Worm (Caenorhabditis elegans) whole organism, midembryonic: Measurements from ENCODE around the gene K06A9.2.

ENCODE experiments used
- med-1 ChIP-seq: sonication (generic microtip); optimal IDR thresholded peaks from 2 replicates; lab custom pipeline; 2017; ENCODE audit warnings: missing genetic modification characterization, mild to moderate bottlenecking, missing compliant biosample characterization, antibody characterized with exemption, missing genetic modification reagents; ENCODE audit not compliant: insufficient read depth
- ztf-23 ChIP-seq: fragments of 200-800 bp; sonication (Bioruptor generic); IDR thresholded peaks from 2 replicates; pipeline ENCODE4 v1.3.6; 2022; ENCODE audit warnings: missing genetic modification reagents, missing genetic modification characterization, missing compliant biosample characterization

- TF ChIP-seq ztf-23 (GFP tag; lab: Robert Waterston, UW) (no peak), med-1 (GFP tag; lab: Kevin White, UChicago) (no peak)
Observed at ce11 chrX:1489574-1489973, 46.6 kb upstream of the K06A9.2 start.
